Worm (Caenorhabditis elegans): ENCODE measurements around the gene F42H10.6.

The F42H10.6 gene

ce11 chrIII:8432143-8432542 lies 48.1 kb downstream of the F42H10.6 start, which contains the start of gene ZK1236.5:
ZK1236.5 (minus strand) TSS chrIII:8432214.
- TF ChIP-seq gei-8 (GFP tag; optimal IDR thresholded peaks at IDR 0.05): no peak
- no peak for TF ChIP-seq attf-4 (tag; optimal IDR thresholded peaks at IDR 0.05)
- peak; percentile 94 for TF ChIP-seq T20F7.1 (GFP tag; optimal IDR thresholded peaks at IDR 0.05)
- TF ChIP-seq nhr-28 (tag; optimal IDR thresholded peaks at IDR 0.05): no peak
- no peak for TF ChIP-seq madf-9 (GFP tag; conservative IDR thresholded peaks at IDR 0.05)
- no peak for TF ChIP-seq aly-2 (tag; optimal IDR thresholded peaks at IDR 0.05)
- no peak for TF ChIP-seq ceh-82 (tag; optimal IDR thresholded peaks at IDR 0.05)
- TF ChIP-seq ceh-44 (GFP tag; IDR thresholded peaks at IDR 0.05): no peak
- TF ChIP-seq lin-38 (GFP tag; IDR thresholded peaks at IDR 0.05): no peak
- TF ChIP-seq R02D3.7 (tag; optimal IDR thresholded peaks at IDR 0.05): peak; percentile 71
- TF ChIP-seq mes-2 (tag; optimal IDR thresholded peaks at IDR 0.05; ENCODE audit: poor library complexity, severe bottlenecking): peak; percentile 62
- TF ChIP-seq lin-39 (tag; optimal IDR thresholded peaks at IDR 0.05): no peak
- TF ChIP-seq nhr-6 (tag; optimal IDR thresholded peaks at IDR 0.05): peak; percentile 50
- peak; percentile 94 for TF ChIP-seq Y48G9A.11 (GFP tag; IDR thresholded peaks at IDR 0.05)
- no peak for TF ChIP-seq vab-7 (GFP tag; IDR thresholded peaks at IDR 0.05)
- peak; percentile 30 for TF ChIP-seq dpl-1 (GFP tag; optimal IDR thresholded peaks at IDR 0.05)
- no peak for TF ChIP-seq nhr-77 (tag; optimal IDR thresholded peaks at IDR 0.05)
- TF ChIP-seq F10B5.3 (tag; optimal IDR thresholded peaks at IDR 0.05): no peak
- TF ChIP-seq nhr-42 (GFP tag; IDR thresholded peaks at IDR 0.05): no peak
- peak in 1 of 2 experiments; percentile 64 for TF ChIP-seq lsy-2 (tag; optimal IDR thresholded peaks at IDR 0.05)
- TF ChIP-seq aha-1 (tag): peak; percentile 46
- TF ChIP-seq mxl-2 (GFP tag; conservative IDR thresholded peaks at IDR 0.05): no peak

DNA sequence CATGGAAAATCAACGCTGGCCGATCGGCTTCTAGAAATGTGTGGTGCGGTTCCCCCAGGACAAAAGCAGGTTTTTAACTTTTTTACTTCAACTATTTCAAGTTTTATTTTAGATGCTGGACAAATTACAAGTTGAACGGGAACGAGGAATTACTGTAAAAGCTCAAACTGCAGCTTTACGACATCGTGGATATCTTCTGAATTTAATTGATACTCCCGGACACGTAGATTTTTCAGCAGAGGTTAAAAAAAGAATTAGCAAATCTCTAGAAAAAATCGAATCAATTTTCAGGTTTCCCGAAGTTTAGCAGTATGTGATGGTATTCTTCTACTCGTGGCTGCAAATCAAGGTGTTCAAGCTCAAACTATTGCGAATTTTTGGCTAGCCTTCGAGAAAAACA lies 50.8 kb downstream of the F42H10.6 start:
- no peak for TF ChIP-seq nhr-41 (GFP tag; IDR thresholded peaks at IDR 0.05)
- TF ChIP-seq set-16 (GFP tag; IDR thresholded peaks at IDR 0.05): no peak
- TF ChIP-seq aha-1 (tag): no peak
- no peak for TF ChIP-seq mdl-1 (tag; optimal IDR thresholded peaks at IDR 0.05)
- no peak for TF ChIP-seq nhr-77 (tag; optimal IDR thresholded peaks at IDR 0.05)

DNA sequence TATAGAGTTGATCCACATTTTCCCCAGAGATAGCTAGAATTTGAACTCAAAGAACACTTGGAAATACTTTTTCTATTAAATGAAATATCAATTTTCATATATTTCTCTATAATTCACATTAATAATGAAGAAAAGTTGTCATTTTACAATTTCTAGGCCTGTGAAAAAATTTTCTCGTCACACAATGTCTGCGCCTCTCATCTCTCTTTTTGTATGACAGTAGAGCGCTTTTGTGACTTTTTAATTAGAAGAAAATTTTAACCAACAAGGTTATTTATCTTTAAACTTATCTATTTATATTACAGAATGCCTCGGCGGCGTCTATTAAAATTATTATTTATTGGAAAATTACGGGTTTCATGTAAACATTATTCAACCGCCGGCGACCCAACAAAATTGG lies 51.2 kb downstream of the F42H10.6 start, which contains the start of gene ZK1236.1:
TSS of gene ZK1236.1 (plus strand) at position 263 of the 400 bp plus-strand sequence.
- TF ChIP-seq lin-29 (GFP tag; IDR thresholded peaks at IDR 0.05) (no peak), egl-43 (GFP tag; IDR thresholded peaks at IDR 0.05) (no peak), ZK337.2 (GFP tag; IDR thresholded peaks at IDR 0.05) (no peak), nhr-77 (tag; optimal IDR thresholded peaks at IDR 0.05) (no peak), lin-38 (GFP tag; IDR thresholded peaks at IDR 0.05) (peak; percentile 67), daf-12 (tag; optimal IDR thresholded peaks at IDR 0.05) (no peak), ceh-20 (GFP tag; IDR thresholded peaks at IDR 0.05) (no peak), ceh-82 (tag; optimal IDR thresholded peaks at IDR 0.05) (no peak), zfp-2 (tag; optimal IDR thresholded peaks at IDR 0.05) (no peak), Y48G9A.11 (GFP tag; IDR thresholded peaks at IDR 0.05) (peak; percentile 59; the same call in 1 of the 2 replicates), lsy-2 (tag; optimal IDR thresholded peaks at IDR 0.05) (peak in 1 of 2 experiments; percentile 35), duxl-1 (tag; optimal IDR thresholded peaks at IDR 0.05; ENCODE audit: poor library complexity) (no peak), gei-8 (GFP tag; optimal IDR thresholded peaks at IDR 0.05) (no peak), zip-11 (GFP tag; IDR thresholded peaks at IDR 0.05) (no peak), hmg-1.1 (GFP tag; IDR thresholded peaks at IDR 0.05) (no peak), nhr-25 (tag; optimal IDR thresholded peaks at IDR 0.05; ENCODE audit: borderline replicate concordance, insufficient read depth) (no peak), nhr-6 (tag; optimal IDR thresholded peaks at IDR 0.05) (no peak), tra-1 (GFP tag; IDR thresholded peaks at IDR 0.05) (no peak), daf-16 (GFP tag; optimal IDR thresholded peaks at IDR 0.05) (no peak), daf-16 (tag; optimal IDR thresholded peaks at IDR 0.05) (peak; percentile 24), unc-39 (tag; optimal IDR thresholded peaks at IDR 0.05) (no peak), cey-2 (tag; optimal IDR thresholded peaks at IDR 0.05; ENCODE audit: borderline replicate concordance, insufficient read depth) (no peak), mes-2 (tag; optimal IDR thresholded peaks at IDR 0.05; ENCODE audit: poor library complexity, severe bottlenecking) (peak; percentile 19)
